Fruit fly (Drosophila melanogaster): ENCODE data around the gene PVRAP.
A peak's percentile ranks its signal among the peaks of the same experiment; 100 is the strongest.

Gene PVRAP

dm6 chr3L:5974575-5975421 is 22.2 kb upstream of the PVRAP start:
- TF ChIP-seq CG17328 (GFP tag; IDR thresholded peaks at IDR 0.05), result no peak; the same call in 1 of the 2 replicates
- TF ChIP-seq CG6254 (GFP tag; optimal IDR thresholded peaks at IDR 0.05), result peak; percentile 66
- peak; percentile 52 for TF ChIP-seq CG4424 (GFP tag; optimal IDR thresholded peaks at IDR 0.05)
- no peak for TF ChIP-seq Trl (optimal IDR thresholded peaks at IDR 0.05)
- peak; percentile 25 for TF ChIP-seq Trl (GFP tag; optimal IDR thresholded peaks at IDR 0.05)
- peak in 1 of 2 experiments; percentile 42 for TF ChIP-seq Pdp1 (GFP tag; optimal IDR thresholded peaks at IDR 0.05)
- TF ChIP-seq CG3726 (GFP tag; IDR thresholded peaks at IDR 0.05), result 0 out of 3 replicates have a peak, but pooled peaks have one; percentile 49
- peak; percentile 97 for TF ChIP-seq sens (GFP tag)
- peak; percentile 78 for TF ChIP-seq zen (tag; optimal IDR thresholded peaks at IDR 0.05)
- no peak for TF ChIP-seq D (optimal IDR thresholded peaks at IDR 0.05)
- peak; percentile 65 for TF ChIP-seq D (GFP tag; optimal IDR thresholded peaks at IDR 0.05)
- peak; percentile 54 for TF ChIP-seq zfh1 (GFP tag; IDR thresholded peaks at IDR 0.05)
- peak; percentile 64 for TF ChIP-seq MTF-1 (GFP tag; optimal IDR thresholded peaks at IDR 0.05; ENCODE audit: borderline replicate concordance)
- peak; percentile 35 for TF ChIP-seq CG8359 (GFP tag; optimal IDR thresholded peaks at IDR 0.05; ENCODE audit: borderline replicate concordance)
- TF ChIP-seq Hr78 (GFP tag; optimal IDR thresholded peaks at IDR 0.05), result peak in 1 of 2 experiments; percentile 54
- no peak for TF ChIP-seq pfk (GFP tag; optimal IDR thresholded peaks at IDR 0.05)
- peak; percentile 18 for TF ChIP-seq CG15011 (GFP tag; optimal IDR thresholded peaks at IDR 0.05)
- TF ChIP-seq Sox102F (GFP tag; optimal IDR thresholded peaks at IDR 0.05), result peak; percentile 24
- no peak for TF ChIP-seq CG15514 (GFP tag; optimal IDR thresholded peaks at IDR 0.05)
- TF ChIP-seq CG15696 (tag; optimal IDR thresholded peaks at IDR 0.05), result peak; percentile 85
- peak; percentile 25 for TF ChIP-seq kay (GFP tag; optimal IDR thresholded peaks at IDR 0.05)
- TF ChIP-seq CG1603 (tag; optimal IDR thresholded peaks at IDR 0.05), result peak; percentile 64
- 0 out of 2 replicates have a peak, but pooled peaks have one; percentile 32 for TF ChIP-seq CG4360 (GFP tag; IDR thresholded peaks at IDR 0.05)
- peak; percentile 95 for TF ChIP-seq Awh (GFP tag; IDR thresholded peaks at IDR 0.05)
- TF ChIP-seq CG10267 (tag; optimal IDR thresholded peaks at IDR 0.05), result peak; percentile 8
- TF ChIP-seq salm (tag; optimal IDR thresholded peaks at IDR 0.05), result peak; percentile 68
- peak; percentile 17 for TF ChIP-seq fd96Cb (tag; optimal IDR thresholded peaks at IDR 0.05)
- no peak for TF ChIP-seq CG17802 (tag; optimal IDR thresholded peaks at IDR 0.05)
- peak; percentile 14 for TF ChIP-seq disco-r (GFP tag; optimal IDR thresholded peaks at IDR 0.05)
- peak; percentile 51 for TF ChIP-seq nau (GFP tag; optimal IDR thresholded peaks at IDR 0.05)
- TF ChIP-seq CG42726 (GFP tag; IDR thresholded peaks at IDR 0.05; ENCODE audit: partially characterized antibody), result no peak
- TF ChIP-seq CG14710 (tag; optimal IDR thresholded peaks at IDR 0.05), result peak; percentile 54
- peak in 1 of 2 experiments; percentile 96 for TF ChIP-seq tll (GFP tag; optimal IDR thresholded peaks at IDR 0.05)
- peak; percentile 49 for TF ChIP-seq gsb-n (tag; optimal IDR thresholded peaks at IDR 0.05)
- peak in 1 of 2 experiments; percentile 12 for TF ChIP-seq dpn (GFP tag; optimal IDR thresholded peaks at IDR 0.05)
- TF ChIP-seq nmo (GFP tag; optimal IDR thresholded peaks at IDR 0.05), result peak; percentile 4
- TF ChIP-seq CG31224 (GFP tag; IDR thresholded peaks at IDR 0.05), result no peak
- TF ChIP-seq mam (GFP tag; optimal IDR thresholded peaks at IDR 0.05), result no peak
- peak; percentile 5 for TF ChIP-seq bcd (GFP tag; optimal IDR thresholded peaks at IDR 0.05)
- peak; percentile 28 for TF ChIP-seq CG18619 (GFP tag; optimal IDR thresholded peaks at IDR 0.05)
- peak; percentile 52 for TF ChIP-seq CG1529 (GFP tag; optimal IDR thresholded peaks at IDR 0.05)
- peak; percentile 38 for TF ChIP-seq oc (tag; optimal IDR thresholded peaks at IDR 0.05)
- peak; percentile 37; the same call in 2 of the 3 replicates for TF ChIP-seq CG17361 (GFP tag; IDR thresholded peaks at IDR 0.05)
- peak; percentile 80 for TF ChIP-seq sens-2 (GFP tag; IDR thresholded peaks at IDR 0.05)
- TF ChIP-seq CG14965 (GFP tag; optimal IDR thresholded peaks at IDR 0.05; ENCODE audit: borderline replicate concordance), result peak; percentile 28
- TF ChIP-seq Hsf (GFP tag; optimal IDR thresholded peaks at IDR 0.05), result peak; percentile 1
- TF ChIP-seq CG10959 (GFP tag; IDR thresholded peaks at IDR 0.05), result peak; percentile 55

All from whole organism, embryonic.